Worm (Caenorhabditis elegans) whole organism, L1 larva: ENCODE data around the gene srh-177.
A peak's percentile ranks its signal among the peaks of the same experiment; 100 is the strongest.

Experiments
- C16A3.4 ChIP-seq: fragments of 150-350 bp; optimal IDR thresholded peaks from 2 replicates; lab custom pipeline; 2014; ENCODE audit warnings: missing biosample characterization, missing genetic modification characterization
- F16B12.6 ChIP-seq: fragments of 150-350 bp; optimal IDR thresholded peaks from 2 replicates; lab custom pipeline; 2014; ENCODE audit warnings: missing biosample characterization, missing genetic modification characterization
- aha-1 ChIP-seq: fragments of 150-350 bp; optimal IDR thresholded peaks from 2 replicates; lab custom pipeline; 2014; ENCODE audit warnings: missing biosample characterization, missing genetic modification characterization
- aly-2 ChIP-seq: fragments of 150-350 bp; optimal IDR thresholded peaks from 2 replicates; lab custom pipeline; 2014; ENCODE audit warnings: missing biosample characterization, missing genetic modification characterization
- blmp-1 ChIP-seq: fragments of 150-350 bp; optimal IDR thresholded peaks from 2 replicates; lab custom pipeline; 2014; ENCODE audit warnings: missing biosample characterization, missing genetic modification characterization
- ces-1 ChIP-seq: fragments of 150-350 bp; optimal IDR thresholded peaks from 2 replicates; lab custom pipeline; 2014; ENCODE audit warnings: missing biosample characterization, missing genetic modification reagents, missing genetic modification characterization
- dpl-1 ChIP-seq, 3 experiments: fragments of 150-350 bp in 2 of 3; sonication (generic microtip) in 1 of 3; optimal IDR thresholded peaks; 2 replicates each; lab custom pipeline; 2014 to 2017; ENCODE audit warnings: missing biosample characterization in 3 of 3, missing genetic modification characterization in 3 of 3, missing genetic modification reagents in 3 of 3
- efl-1 ChIP-seq, 4 experiments: fragments of 150-350 bp; optimal IDR thresholded peaks in 3 of 4; peaks in 1 of 4; 1 replicate in 1 of 4; 2 replicates in 3 of 4; lab custom pipeline; 2014; ENCODE audit warnings: missing biosample characterization in 2 of 4, missing genetic modification characterization in 2 of 4, missing genetic modification reagents in 2 of 4
- egl-27 ChIP-seq, 2 experiments: fragments of 150-350 bp in 1 of 2; sonication (generic microtip); optimal IDR thresholded peaks; 3 replicates each; lab custom pipeline; 2017 to 2018; ENCODE audit warnings: missing biosample characterization in 2 of 2, missing genetic modification characterization in 2 of 2, missing genetic modification reagents in 2 of 2
- elt-2 ChIP-seq: sonication (generic microtip); optimal IDR thresholded peaks from 2 replicates; lab custom pipeline; 2016; ENCODE audit warnings: missing genetic modification characterization, mild to moderate bottlenecking, inconsistent platforms, missing compliant biosample characterization, missing genetic modification reagents
- ets-5 ChIP-seq: fragments of 200-800 bp; sonication (Bioruptor generic); IDR thresholded peaks from 2 replicates; pipeline ENCODE4 v1.3.6; 2022; ENCODE audit warnings: missing genetic modification characterization, missing compliant biosample characterization
- fkh-10 ChIP-seq: sonication (generic microtip); optimal IDR thresholded peaks from 2 replicates; lab custom pipeline; 2017; ENCODE audit warnings: missing biosample characterization, missing genetic modification reagents, missing genetic modification characterization
- hlh-4 ChIP-seq: sonication (generic microtip); optimal IDR thresholded peaks from 2 replicates; lab custom pipeline; 2016; ENCODE audit warnings: mild to moderate bottlenecking, missing genetic modification characterization, missing compliant biosample characterization
- hpl-2 ChIP-seq: fragments of 150-350 bp; optimal IDR thresholded peaks from 2 replicates; lab custom pipeline; 2014; ENCODE audit warnings: missing biosample characterization, missing genetic modification reagents, missing genetic modification characterization
- lin-13 ChIP-seq: fragments of 150-350 bp; optimal IDR thresholded peaks from 2 replicates; lab custom pipeline; 2014; ENCODE audit warnings: missing biosample characterization, missing genetic modification reagents, missing genetic modification characterization
- lin-14 ChIP-seq: fragments of 200-800 bp; sonication (Bioruptor generic); optimal IDR thresholded peaks from 2 replicates; lab custom pipeline; 2018; ENCODE audit warnings: mild to moderate bottlenecking, missing genetic modification characterization, moderate library complexity, missing compliant biosample characterization
- lin-35 ChIP-seq, 2 experiments: fragments of 150-350 bp; optimal IDR thresholded peaks; 2 replicates each; lab custom pipeline; 2014; ENCODE audit warnings: missing biosample characterization in 2 of 2, missing genetic modification characterization in 2 of 2, missing genetic modification reagents in 2 of 2
- lsy-2 ChIP-seq, 2 experiments: fragments of 150-350 bp; optimal IDR thresholded peaks; 2 replicates each; lab custom pipeline; 2014; ENCODE audit warnings: missing biosample characterization in 2 of 2, missing genetic modification characterization in 2 of 2
- mef-2 ChIP-seq: fragments of 150-350 bp; optimal IDR thresholded peaks from 2 replicates; lab custom pipeline; 2014; ENCODE audit warnings: missing biosample characterization, missing genetic modification characterization
- mep-1 ChIP-seq: fragments of 150-350 bp; optimal IDR thresholded peaks from 2 replicates; lab custom pipeline; 2014; ENCODE audit warnings: missing biosample characterization, missing genetic modification characterization
- nhr-12 ChIP-seq: sonication (generic microtip); optimal IDR thresholded peaks from 2 replicates; lab custom pipeline; 2017; ENCODE audit warnings: missing biosample characterization, missing genetic modification characterization
- nhr-237 ChIP-seq: fragments of 150-350 bp; optimal IDR thresholded peaks from 2 replicates; lab custom pipeline; 2014; ENCODE audit warnings: missing biosample characterization, missing genetic modification characterization
- nhr-47 ChIP-seq: sonication (generic microtip); optimal IDR thresholded peaks from 2 replicates; lab custom pipeline; 2016; ENCODE audit warnings: mild to moderate bottlenecking, missing genetic modification characterization, moderate library complexity, missing compliant biosample characterization
- nhr-71 ChIP-seq: sonication (generic microtip); optimal IDR thresholded peaks from 2 replicates; lab custom pipeline; 2016; ENCODE audit warnings: mild to moderate bottlenecking, missing genetic modification characterization, moderate library complexity, missing compliant biosample characterization
- nhr-77 ChIP-seq: fragments of 150-350 bp; optimal IDR thresholded peaks from 2 replicates; lab custom pipeline; 2014; ENCODE audit warnings: missing biosample characterization, missing genetic modification characterization
- pax-3 ChIP-seq: fragments of 200-800 bp; sonication (Bioruptor generic); optimal IDR thresholded peaks from 2 replicates; lab custom pipeline; 2018; ENCODE audit warnings: mild to moderate bottlenecking, missing genetic modification characterization, moderate library complexity, missing compliant biosample characterization
- snpc-4 ChIP-seq: fragments of 150-350 bp; optimal IDR thresholded peaks from 2 replicates; lab custom pipeline; 2014; ENCODE audit warnings: missing biosample characterization, missing genetic modification characterization
- sox-4 ChIP-seq: sonication (generic microtip); optimal IDR thresholded peaks from 2 replicates; lab custom pipeline; 2016; ENCODE audit warnings: missing genetic modification characterization, missing compliant biosample characterization
- sptf-1 ChIP-seq: fragments of 150-350 bp; optimal IDR thresholded peaks from 2 replicates; lab custom pipeline; 2014; ENCODE audit warnings: missing biosample characterization, missing genetic modification characterization
- tbx-2 ChIP-seq: sonication (generic microtip); optimal IDR thresholded peaks from 2 replicates; lab custom pipeline; 2016; ENCODE audit warnings: missing genetic modification characterization, missing compliant biosample characterization
- unc-30 ChIP-seq: sonication (generic microtip); optimal IDR thresholded peaks from 2 replicates; lab custom pipeline; 2017; ENCODE audit warnings: missing biosample characterization, missing genetic modification characterization
- unc-62 ChIP-seq: fragments of 150-350 bp; optimal IDR thresholded peaks from 2 replicates; lab custom pipeline; 2014; ENCODE audit warnings: missing biosample characterization, missing genetic modification reagents, missing genetic modification characterization
- unc-86 ChIP-seq: sonication (generic microtip); optimal IDR thresholded peaks from 2 replicates; lab custom pipeline; 2016; ENCODE audit warnings: missing genetic modification characterization, missing compliant biosample characterization
- unc-98 ChIP-seq: fragments of 200-800 bp; sonication (Bioruptor generic); IDR thresholded peaks from 2 replicates; pipeline ENCODE4 v1.3.6; 2022; ENCODE audit warnings: missing genetic modification characterization, missing compliant biosample characterization
- zag-1 ChIP-seq: fragments of 150-350 bp; optimal IDR thresholded peaks from 2 replicates; lab custom pipeline; 2014; ENCODE audit warnings: missing biosample characterization, missing genetic modification characterization

Gene srh-177

ce11 chrV:20375236-20375635, 6.2 kb upstream of the srh-177 start, which contains the start of gene ins-35:
Gene ins-35, plus strand, starts transcription at chrV:20375536.
- TF ChIP-seq blmp-1 (tag; lab: Kevin White, UChicago): no peak
- no peak for TF ChIP-seq sox-4
- TF ChIP-seq pax-3 (tag; lab: Kevin White, UChicago): no peak
- TF ChIP-seq nhr-71 (tag; lab: Kevin White, UChicago): no peak
- no peak for TF ChIP-seq mef-2 (tag; lab: Kevin White, UChicago)
- no peak for TF ChIP-seq zag-1 (tag; lab: Kevin White, UChicago)
- no peak for TF ChIP-seq sptf-1
- TF ChIP-seq, all 84 proteins: peak for 0

ce11 chrV:20374484-20374883, 5.4 kb upstream of the srh-177 start:
- TF ChIP-seq F16B12.6 (tag; lab: Kevin White, UChicago) (no peak), efl-1 (optimal IDR thresholded peaks at IDR 0.05; lab: Kevin White, UChicago) (no peak), efl-1 (GFP tag; optimal IDR thresholded peaks at IDR 0.05 in 1 of 2; lab: Kevin White, UChicago) (no peak), sox-4 (no peak), lin-13 (GFP tag; lab: Kevin White, UChicago) (no peak), snpc-4 (no peak), unc-30 (no peak), elt-2 (peak; percentile 73), hpl-2 (GFP tag; lab: Kevin White, UChicago) (no peak), pax-3 (tag; lab: Kevin White, UChicago) (peak; percentile 25), nhr-12 (tag; lab: Kevin White, UChicago) (no peak), unc-86 (tag; lab: Kevin White, UChicago) (no peak), egl-27 (tag; optimal IDR thresholded peaks at IDR 0.05; lab: Kevin White, UChicago) (no peak), lin-35 (GFP tag; optimal IDR thresholded peaks at IDR 0.05; lab: Kevin White, UChicago) (peak in 1 of 2 experiments; percentile 9)

- TF ChIP-seq ets-5 (GFP tag; lab: Robert Waterston, UW) (no peak), aly-2 (tag; lab: Kevin White, UChicago) (no peak), tbx-2 (tag; lab: Kevin White, UChicago) (no peak), lin-35 (GFP tag; optimal IDR thresholded peaks at IDR 0.05; lab: Kevin White, UChicago) (no peak), nhr-237 (tag; lab: Kevin White, UChicago) (no peak)
- TF ChIP-seq, all 84 proteins: peak for 0
These were observed 2.2 kb downstream of the srh-177 start, which contains the start of gene K02E2.8 for ce11 chrV:20366839-20367238. Gene K02E2.8, minus strand, starts transcription at chrV:20366939.

- no peak for TF ChIP-seq mep-1 (tag; lab: Kevin White, UChicago)
- no peak for TF ChIP-seq lin-13 (GFP tag; lab: Kevin White, UChicago)
- TF ChIP-seq fkh-10 (GFP tag; lab: Kevin White, UChicago): no peak
- TF ChIP-seq lsy-2 (tag; optimal IDR thresholded peaks at IDR 0.05; lab: Kevin White, UChicago): no peak
- no peak for TF ChIP-seq aha-1 (tag; lab: Kevin White, UChicago)
- no peak for TF ChIP-seq sox-4
- no peak for TF ChIP-seq nhr-47 (tag; lab: Kevin White, UChicago)
- no peak for TF ChIP-seq lin-14 (GFP tag; lab: Kevin White, UChicago)
- no peak for TF ChIP-seq unc-62 (GFP tag; lab: Kevin White, UChicago)
- no peak for TF ChIP-seq nhr-12 (tag; lab: Kevin White, UChicago)
- no peak for TF ChIP-seq nhr-77
These were observed 12.6 kb downstream of the srh-177 start, which contains the start of gene grd-11 for ce11 chrV:20356472-20356871. Gene grd-11, plus strand, starts transcription at chrV:20356772.

- no peak for TF ChIP-seq dpl-1 (GFP tag; optimal IDR thresholded peaks at IDR 0.05; lab: Kevin White, UChicago)
- peak; percentile 52 for TF ChIP-seq hlh-4 (tag; lab: Kevin White, UChicago)
- no peak for TF ChIP-seq C16A3.4
- no peak for TF ChIP-seq unc-98 (GFP tag; lab: Robert Waterston, UW)
- no peak for TF ChIP-seq ces-1 (GFP tag; lab: Kevin White, UChicago)
These were observed 17.9 kb downstream of the srh-177 start, which contains the start of gene K02E2.1 for ce11 chrV:20351195-20351594. Gene K02E2.1, plus strand, starts transcription at chrV:20351495.
